Fruit fly (Drosophila melanogaster) whole organism: ENCODE results near the gene CG17027.

ENCODE experiments used
- CG8478 ChIP-seq: fragments of >200 bp; optimal IDR thresholded peaks from 2 replicates; lab custom pipeline; 2018; ENCODE audit warnings: inconsistent platforms
- Dll ChIP-seq: fragments of >200 bp; optimal IDR thresholded peaks from 2 replicates; lab custom pipeline; 2017
- EcR ChIP-seq, 2 experiments: fragments of >200 bp; optimal IDR thresholded peaks; 2 replicates each; lab custom pipeline; 2017; ENCODE audit warnings: missing biosample characterization in 2 of 2, missing genetic modification characterization in 2 of 2, missing genetic modification reagents in 2 of 2
- pan ChIP-seq: fragments of >200 bp; optimal IDR thresholded peaks from 2 replicates; lab custom pipeline; 2017
- psq ChIP-seq: fragments of >200 bp; optimal IDR thresholded peaks from 2 replicates; lab custom pipeline; 2017
- usp ChIP-seq: fragments of >200 bp; optimal IDR thresholded peaks from 2 replicates; lab custom pipeline; 2017; ENCODE audit warnings: missing biosample characterization, missing genetic modification characterization, mixed read lengths

CG17027 gene

dm6 chr3L:16015765-16016760, 36.2 kb downstream of the CG17027 start:
- TF ChIP-seq pan (lab: Kevin White, UChicago) = no peak

- no peak for TF ChIP-seq EcR (GFP tag; optimal IDR thresholded peaks at IDR 0.05; lab: Kevin White, UChicago)
Observed at dm6 chr3L:16016911-16017310, 37.0 kb downstream of the CG17027 start.

- TF ChIP-seq EcR (GFP tag; optimal IDR thresholded peaks at IDR 0.05; lab: Kevin White, UChicago) (no peak), Dll (lab: Kevin White, UChicago) (no peak), CG8478 (no peak), psq (no peak)
Observed at dm6 chr3L:16017528-16018250, 37.8 kb downstream of the CG17027 start.

dm6 chr3L:16018251-16018583, 38.3 kb downstream of the CG17027 start:
- TF ChIP-seq psq (no peak), usp (GFP tag; lab: Kevin White, UChicago) (no peak), EcR (GFP tag; optimal IDR thresholded peaks at IDR 0.05; lab: Kevin White, UChicago) (no peak), CG8478 (no peak), pan (lab: Kevin White, UChicago) (no peak), Dll (lab: Kevin White, UChicago) (no peak)

- no peak for TF ChIP-seq Dll (lab: Kevin White, UChicago)
- TF ChIP-seq psq = no peak
- TF ChIP-seq CG8478 = no peak
- TF ChIP-seq pan (lab: Kevin White, UChicago) = no peak
- no peak for TF ChIP-seq usp (GFP tag; lab: Kevin White, UChicago)
- no peak for TF ChIP-seq EcR (GFP tag; optimal IDR thresholded peaks at IDR 0.05; lab: Kevin White, UChicago)
Observed at dm6 chr3L:16018721-16019120, 38.8 kb downstream of the CG17027 start.

- no peak for TF ChIP-seq psq
- no peak for TF ChIP-seq Dll (lab: Kevin White, UChicago)
- TF ChIP-seq CG8478 = no peak
- TF ChIP-seq EcR (GFP tag; optimal IDR thresholded peaks at IDR 0.05; lab: Kevin White, UChicago) = no peak
- no peak for TF ChIP-seq pan (lab: Kevin White, UChicago)
- TF ChIP-seq usp (GFP tag; lab: Kevin White, UChicago) = no peak
Observed at dm6 chr3L:16019144-16020006, 39.5 kb downstream of the CG17027 start.

- no peak for TF ChIP-seq usp (GFP tag; lab: Kevin White, UChicago)
- TF ChIP-seq pan (lab: Kevin White, UChicago) = no peak
- no peak for TF ChIP-seq EcR (GFP tag; optimal IDR thresholded peaks at IDR 0.05; lab: Kevin White, UChicago)
- no peak for TF ChIP-seq psq
- no peak for TF ChIP-seq Dll (lab: Kevin White, UChicago)
- no peak for TF ChIP-seq CG8478
Observed at dm6 chr3L:16021064-16021683, 41.3 kb downstream of the CG17027 start.

- TF ChIP-seq usp (GFP tag; lab: Kevin White, UChicago) = no peak
- TF ChIP-seq psq = no peak
- TF ChIP-seq CG8478 = no peak
- no peak for TF ChIP-seq Dll (lab: Kevin White, UChicago)
- TF ChIP-seq EcR (GFP tag; optimal IDR thresholded peaks at IDR 0.05; lab: Kevin White, UChicago) = no peak
- TF ChIP-seq pan (lab: Kevin White, UChicago) = no peak
Observed at dm6 chr3L:16023020-16023648, 43.2 kb downstream of the CG17027 start, which contains the start of gene Notum. Notum (plus strand) TSS chr3L:16023480.

dm6 chr3L:16024276-16025019, 44.5 kb downstream of the CG17027 start:
- TF ChIP-seq pan (lab: Kevin White, UChicago) = no peak
- TF ChIP-seq EcR (GFP tag; optimal IDR thresholded peaks at IDR 0.05; lab: Kevin White, UChicago) = no peak
- no peak for TF ChIP-seq CG8478
- no peak for TF ChIP-seq psq
- TF ChIP-seq Dll (lab: Kevin White, UChicago) = no peak
- no peak for TF ChIP-seq usp (GFP tag; lab: Kevin White, UChicago)

- TF ChIP-seq usp (GFP tag; lab: Kevin White, UChicago) = no peak
- TF ChIP-seq pan (lab: Kevin White, UChicago) = no peak
- no peak for TF ChIP-seq Dll (lab: Kevin White, UChicago)
- no peak for TF ChIP-seq psq
- no peak for TF ChIP-seq CG8478
- TF ChIP-seq EcR (GFP tag; optimal IDR thresholded peaks at IDR 0.05; lab: Kevin White, UChicago) = no peak
Observed at dm6 chr3L:16025020-16025680, 45.2 kb downstream of the CG17027 start.
